Worm (Caenorhabditis elegans): ENCODE data around the gene str-38.

DNA sequence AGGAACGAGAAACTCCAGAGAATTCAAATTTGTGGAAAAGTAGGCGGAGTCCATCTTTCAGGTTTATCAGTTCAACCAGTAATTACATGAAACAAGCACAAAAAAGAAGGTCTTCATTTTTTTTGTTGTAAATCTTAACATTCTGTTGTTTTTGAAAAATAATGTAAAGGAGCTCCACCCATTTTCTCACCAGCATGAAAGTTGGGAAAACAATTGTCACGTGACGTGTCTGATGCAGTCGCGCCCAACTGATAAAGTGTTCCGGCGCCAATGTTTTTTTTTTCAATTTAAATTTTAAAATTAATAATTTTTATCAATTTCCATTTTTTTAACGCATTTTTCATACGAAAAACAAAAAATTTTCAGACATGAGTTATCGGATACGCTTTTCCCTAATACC lies 37.0 kb upstream of the str-38 start, which contains the start of gene F57A10.4:
- TF ChIP-seq M03D4.4 (tag; optimal IDR thresholded peaks at IDR 0.05) = no peak
- TF ChIP-seq nhr-237 (tag; optimal IDR thresholded peaks at IDR 0.05) = no peak
- TF ChIP-seq nhr-28 (tag; optimal IDR thresholded peaks at IDR 0.05) = no peak
- no peak for TF ChIP-seq unc-62 (GFP tag; optimal IDR thresholded peaks at IDR 0.05)
- TF ChIP-seq ceh-43 (GFP tag; optimal IDR thresholded peaks at IDR 0.05) = no peak
- TF ChIP-seq unc-39 (tag; optimal IDR thresholded peaks at IDR 0.05) = no peak
- TF ChIP-seq nhr-76 (tag; optimal IDR thresholded peaks at IDR 0.05) = no peak
- TF ChIP-seq pha-4 (tag; optimal IDR thresholded peaks at IDR 0.05) = no peak
- no peak for TF ChIP-seq ces-1 (GFP tag; optimal IDR thresholded peaks at IDR 0.05)
- TF ChIP-seq blmp-1 (tag; optimal IDR thresholded peaks at IDR 0.05) = no peak

Measured in whole organism, mixed stage, embryonic.